Fruit fly (Drosophila melanogaster): Measurements from ENCODE around the gene CG32100.

Gene CG32100

dm6 chr3L:12298092-12298491, 30.8 kb downstream of the CG32100 start:
- no peak for TF ChIP-seq fd59A (GFP tag; optimal IDR thresholded peaks at IDR 0.05)

DNA sequence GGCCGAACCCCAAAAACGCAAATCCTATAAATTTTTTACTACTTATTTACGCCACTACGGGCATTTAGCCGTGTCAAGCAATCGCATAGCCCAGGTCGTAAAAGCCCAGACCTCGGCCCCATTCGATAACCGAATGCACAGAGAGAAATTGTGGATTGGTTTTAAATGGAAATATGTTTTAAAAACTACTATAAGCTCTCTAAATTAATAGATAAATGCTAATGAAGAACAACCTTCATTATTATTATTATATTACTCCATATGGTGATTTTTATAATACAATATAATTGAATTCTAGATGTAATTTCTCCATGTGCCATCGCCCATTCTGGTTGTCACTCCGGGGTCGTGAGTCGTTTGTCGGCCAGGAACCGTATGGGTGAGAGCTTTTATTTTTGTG, 38.6 kb downstream of the CG32100 start:
- TF ChIP-seq Eip78C (GFP tag) (no peak), Hr4 (GFP tag; optimal IDR thresholded peaks at IDR 0.05) (no peak), Lpt (GFP tag; optimal IDR thresholded peaks at IDR 0.05) (no peak), esn (GFP tag; optimal IDR thresholded peaks at IDR 0.05) (no peak), CG11762 (GFP tag; optimal IDR thresholded peaks at IDR 0.05; ENCODE audit: insufficient read depth) (no peak), OdsH (GFP tag; optimal IDR thresholded peaks at IDR 0.05) (no peak), CG34406 (GFP tag; optimal IDR thresholded peaks at IDR 0.05) (no peak), CG3919 (GFP tag; optimal IDR thresholded peaks at IDR 0.05) (no peak), Eip93F (GFP tag; optimal IDR thresholded peaks at IDR 0.05) (no peak), dsx (GFP tag; optimal IDR thresholded peaks at IDR 0.05; ENCODE audit: poor library complexity, severe bottlenecking) (no peak), CG9139 (GFP tag; optimal IDR thresholded peaks at IDR 0.05) (no peak)

- no peak for TF ChIP-seq esn (GFP tag; optimal IDR thresholded peaks at IDR 0.05)
These were observed 43.2 kb downstream of the CG32100 start, which contains the start of gene CG44355 for dm6 chr3L:12310505-12310904. Gene CG44355, plus strand, starts transcription at chr3L:12310805.

DNA sequence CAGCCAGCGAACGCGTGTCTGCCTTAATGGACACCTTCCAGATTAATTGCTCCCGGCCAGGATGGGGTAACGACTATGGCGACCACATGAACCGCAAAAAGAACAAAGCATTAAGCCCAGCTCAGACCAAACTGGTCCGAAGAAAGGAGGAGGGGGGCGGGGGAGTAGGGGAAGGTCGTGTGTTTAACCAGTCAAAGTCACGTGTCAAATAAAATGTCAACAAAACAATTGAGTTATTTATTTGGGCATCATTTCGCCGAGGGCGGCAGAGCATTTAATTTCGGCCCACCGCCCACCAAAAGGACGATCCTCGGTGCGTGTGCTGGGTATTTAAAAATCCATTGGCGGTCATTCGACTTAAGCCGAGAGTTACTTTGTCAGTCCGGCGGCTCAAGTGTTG, 46.0 kb downstream of the CG32100 start:
- TF ChIP-seq CG16779 (tag; optimal IDR thresholded peaks at IDR 0.05) (no peak), CG31627 (GFP tag; optimal IDR thresholded peaks at IDR 0.05) (no peak), Smox (GFP tag; optimal IDR thresholded peaks at IDR 0.05) (no peak), topi (GFP tag; optimal IDR thresholded peaks at IDR 0.05) (no peak), Gug (GFP tag; IDR thresholded peaks at IDR 0.05) (no peak), CG4318 (GFP tag; optimal IDR thresholded peaks at IDR 0.05) (no peak), fkh (GFP tag; optimal IDR thresholded peaks at IDR 0.05) (no peak), spab (GFP tag; optimal IDR thresholded peaks at IDR 0.05) (no peak), CG8632 (GFP tag; optimal IDR thresholded peaks at IDR 0.05) (no peak), CG3032 (tag; optimal IDR thresholded peaks at IDR 0.05) (no peak), Hr38 (GFP tag; optimal IDR thresholded peaks at IDR 0.05) (no peak), esn (GFP tag; optimal IDR thresholded peaks at IDR 0.05) (no peak), Sox102F (GFP tag; optimal IDR thresholded peaks at IDR 0.05) (no peak), CG8319 (GFP tag; optimal IDR thresholded peaks at IDR 0.05) (no peak), Sox14 (GFP tag; optimal IDR thresholded peaks at IDR 0.05) (no peak), eg (GFP tag; IDR thresholded peaks at IDR 0.05) (no peak), Ets21C (GFP tag; optimal IDR thresholded peaks at IDR 0.05) (no peak), OdsH (GFP tag; optimal IDR thresholded peaks at IDR 0.05) (no peak)
